Fruit fly (Drosophila melanogaster): ENCODE data around the gene CkIIalpha-i1.
A peak's percentile ranks its signal among the peaks of the same experiment; 100 is the strongest.

CkIIalpha-i1 gene

dm6 chr3L:15823780-15824423, 7.1 kb downstream of the CkIIalpha-i1 start (continued):
- TF ChIP-seq CG18476 (GFP tag; optimal IDR thresholded peaks at IDR 0.05) (no peak), C15 (GFP tag; IDR thresholded peaks at IDR 0.05) (no peak), CG8281 (tag; optimal IDR thresholded peaks at IDR 0.05) (peak; percentile 61), CG5180 (GFP tag; optimal IDR thresholded peaks at IDR 0.05) (no peak), grau (tag; optimal IDR thresholded peaks at IDR 0.05) (no peak), Med (GFP tag) (peak; percentile 58), CG4282 (GFP tag; optimal IDR thresholded peaks at IDR 0.05) (no peak), CG2875 (GFP tag; optimal IDR thresholded peaks at IDR 0.05) (no peak), CG17568 (GFP tag; optimal IDR thresholded peaks at IDR 0.05) (peak; percentile 27), eve (GFP tag; optimal IDR thresholded peaks at IDR 0.05) (peak in 1 of 2 experiments; percentile 37), B-H2 (GFP tag; optimal IDR thresholded peaks at IDR 0.05) (peak; percentile 22), CG18619 (GFP tag; optimal IDR thresholded peaks at IDR 0.05) (no peak), CG4360 (GFP tag; IDR thresholded peaks at IDR 0.05) (peak; percentile 78), nau (GFP tag; optimal IDR thresholded peaks at IDR 0.05) (peak; percentile 46), CG4328 (GFP tag; optimal IDR thresholded peaks at IDR 0.05) (no peak), amos (GFP tag; IDR thresholded peaks at IDR 0.05; ENCODE audit: partially characterized antibody) (no peak), row (GFP tag; IDR thresholded peaks at IDR 0.05) (0 out of 3 replicates have a peak, but pooled peaks have one; percentile 5), CG30403 (GFP tag; optimal IDR thresholded peaks at IDR 0.05) (no peak), mirr (GFP tag; optimal IDR thresholded peaks at IDR 0.05) (peak; percentile 98), CG10209 (GFP tag; optimal IDR thresholded peaks at IDR 0.05) (no peak), CG12071 (GFP tag; optimal IDR thresholded peaks at IDR 0.05) (peak; percentile 21), BtbVII (GFP tag; optimal IDR thresholded peaks at IDR 0.05) (no peak), Blimp-1 (GFP tag; optimal IDR thresholded peaks at IDR 0.05) (no peak), CG6689 (GFP tag; IDR thresholded peaks at IDR 0.05) (no peak), Aef1 (GFP tag; IDR thresholded peaks at IDR 0.05) (peak; percentile 23; the same call in 1 of the 3 replicates), CG8388 (GFP tag; optimal IDR thresholded peaks at IDR 0.05) (no peak), CG1832 (GFP tag; optimal IDR thresholded peaks at IDR 0.05) (no peak), CG10147 (GFP tag; optimal IDR thresholded peaks at IDR 0.05) (peak; percentile 6), CG8290 (GFP tag; optimal IDR thresholded peaks at IDR 0.05) (no peak), CG8290 (tag; optimal IDR thresholded peaks at IDR 0.05) (peak in 1 of 2 experiments; percentile 40), GATAe (GFP tag; conservative IDR thresholded peaks at IDR 0.05) (0 out of 2 replicates have a peak, but pooled peaks have one; percentile 42), wek (GFP tag; optimal IDR thresholded peaks at IDR 0.05) (peak; percentile 5), sens (GFP tag) (peak; percentile 23), Hmr (GFP tag; optimal IDR thresholded peaks at IDR 0.05) (peak; percentile 15), CG2129 (GFP tag; IDR thresholded peaks at IDR 0.05; ENCODE audit: partially characterized antibody) (no peak), so (GFP tag; IDR thresholded peaks at IDR 0.05) (0 out of 3 replicates have a peak, but pooled peaks have one; percentile 39), CG13296 (GFP tag; optimal IDR thresholded peaks at IDR 0.05) (peak; percentile 36), CG13894 (tag; optimal IDR thresholded peaks at IDR 0.05) (peak; percentile 11), h (optimal IDR thresholded peaks at IDR 0.05) (no peak), CG34376 (GFP tag; optimal IDR thresholded peaks at IDR 0.05) (peak; percentile 62), fd64A (GFP tag; optimal IDR thresholded peaks at IDR 0.05) (peak; percentile 19), ara (GFP tag; IDR thresholded peaks at IDR 0.05) (no peak), vvl (GFP tag; IDR thresholded peaks at IDR 0.05) (no peak), Dll (GFP tag; IDR thresholded peaks at IDR 0.05; ENCODE audit: partially characterized antibody) (no peak), ERR (GFP tag; optimal IDR thresholded peaks at IDR 0.05) (no peak), corto (GFP tag; optimal IDR thresholded peaks at IDR 0.05) (no peak), gro (GFP tag; optimal IDR thresholded peaks at IDR 0.05) (peak; percentile 13), CG7987 (GFP tag; optimal IDR thresholded peaks at IDR 0.05) (peak; percentile 27), Sry-δ (GFP tag; optimal IDR thresholded peaks at IDR 0.05) (no peak), pros (GFP tag; optimal IDR thresholded peaks at IDR 0.05) (no peak)
